Fruit fly (Drosophila melanogaster): ENCODE data around the gene CG42658.

dm6 chr2L:2251175-2251574 is 36.5 kb downstream of the CG42658 start, which contains the start of gene Ser12:
- TF ChIP-seq ttk (optimal IDR thresholded peaks at IDR 0.05) (no peak), h (optimal IDR thresholded peaks at IDR 0.05) (no peak), Sin3A (optimal IDR thresholded peaks at IDR 0.05) (no peak), psq (optimal IDR thresholded peaks at IDR 0.05) (no peak)
